Fruit fly (Drosophila melanogaster): ENCODE measurements around the gene Pburs.

Pburs gene

dm6 chr2L:14401616-14402240 is 15.4 kb downstream of the Pburs start:
- TF ChIP-seq CG17801 (GFP tag; optimal IDR thresholded peaks at IDR 0.05; ENCODE audit: partially characterized antibody): no peak

- TF ChIP-seq CG17801 (GFP tag; optimal IDR thresholded peaks at IDR 0.05; ENCODE audit: partially characterized antibody): no peak
These were observed 16.5 kb downstream of the Pburs start for dm6 chr2L:14400676-14401075.

dm6 chr2L:14399326-14399725 is 17.8 kb downstream of the Pburs start:
- TF ChIP-seq CG17801 (GFP tag; optimal IDR thresholded peaks at IDR 0.05; ENCODE audit: partially characterized antibody): no peak

dm6 chr2L:14398562-14398961 is 18.6 kb downstream of the Pburs start:
- no peak for TF ChIP-seq CG17801 (GFP tag; optimal IDR thresholded peaks at IDR 0.05; ENCODE audit: partially characterized antibody)

- TF ChIP-seq CG17801 (GFP tag; optimal IDR thresholded peaks at IDR 0.05; ENCODE audit: partially characterized antibody): no peak
These were observed 19.2 kb downstream of the Pburs start for dm6 chr2L:14397948-14398347.

- no peak for TF ChIP-seq CG17801 (GFP tag; optimal IDR thresholded peaks at IDR 0.05; ENCODE audit: partially characterized antibody)
These were observed 20.0 kb downstream of the Pburs start for dm6 chr2L:14397067-14397598.

dm6 chr2L:14396263-14396662 is 20.9 kb downstream of the Pburs start:
- TF ChIP-seq CG17801 (GFP tag; optimal IDR thresholded peaks at IDR 0.05; ENCODE audit: partially characterized antibody): no peak

dm6 chr2L:14395065-14395439 is 22.1 kb downstream of the Pburs start:
- no peak for TF ChIP-seq CG17801 (GFP tag; optimal IDR thresholded peaks at IDR 0.05; ENCODE audit: partially characterized antibody)

- TF ChIP-seq CG17801 (GFP tag; optimal IDR thresholded peaks at IDR 0.05; ENCODE audit: partially characterized antibody): peak; percentile 43
These were observed 22.6 kb downstream of the Pburs start for dm6 chr2L:14394298-14395064.

- no peak for TF ChIP-seq CG17801 (GFP tag; optimal IDR thresholded peaks at IDR 0.05; ENCODE audit: partially characterized antibody)
These were observed 23.6 kb downstream of the Pburs start for dm6 chr2L:14393527-14393926.

dm6 chr2L:14388448-14388847 is 28.7 kb downstream of the Pburs start:
- no peak for TF ChIP-seq CG17801 (GFP tag; optimal IDR thresholded peaks at IDR 0.05; ENCODE audit: partially characterized antibody)

dm6 chr2L:14386522-14386921 is 30.6 kb downstream of the Pburs start:
- TF ChIP-seq CG17801 (GFP tag; optimal IDR thresholded peaks at IDR 0.05; ENCODE audit: partially characterized antibody): no peak

- no peak for TF ChIP-seq CG17801 (GFP tag; optimal IDR thresholded peaks at IDR 0.05; ENCODE audit: partially characterized antibody)
These were observed 35.2 kb downstream of the Pburs start for dm6 chr2L:14381881-14382280.

- TF ChIP-seq CG17801 (GFP tag; optimal IDR thresholded peaks at IDR 0.05; ENCODE audit: partially characterized antibody): no peak
These were observed 36.1 kb downstream of the Pburs start, which contains the start of gene ppk for dm6 chr2L:14381072-14381471. ppk (minus strand) TSS chr2L:14381172.

- TF ChIP-seq CG17801 (GFP tag; optimal IDR thresholded peaks at IDR 0.05; ENCODE audit: partially characterized antibody): no peak
These were observed 40.5 kb downstream of the Pburs start for dm6 chr2L:14376484-14377254.

Measured in ovary, adult (tissue).